Worm (Caenorhabditis elegans): ENCODE results near the gene egl-10.

DNA sequence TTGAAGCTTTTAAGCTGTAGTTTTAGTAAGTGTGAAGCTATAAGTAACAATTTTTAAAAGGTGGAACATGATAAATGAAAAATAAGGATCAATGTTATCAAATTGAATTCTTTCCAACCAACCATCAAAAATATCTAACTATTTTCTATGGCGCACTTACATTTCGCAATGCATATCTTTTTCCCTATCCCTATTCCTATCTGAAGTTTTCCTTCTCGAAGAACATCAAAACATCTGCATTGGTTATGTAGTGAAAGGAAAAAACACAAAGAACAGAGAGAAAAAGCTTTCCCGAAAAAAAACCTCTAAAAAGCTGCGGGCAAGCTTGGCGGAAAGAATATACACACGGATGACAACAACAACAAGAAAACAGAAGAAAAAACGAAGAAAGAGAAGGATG, 2.2 kb downstream of the egl-10 start:
- TF ChIP-seq ets-4 (tag; optimal IDR thresholded peaks at IDR 0.05), result no peak
- TF ChIP-seq ceh-45 (GFP tag; IDR thresholded peaks at IDR 0.05), result no peak
- TF ChIP-seq pax-1 (tag; optimal IDR thresholded peaks at IDR 0.05), result no peak
- TF ChIP-seq hlh-30 (tag; optimal IDR thresholded peaks at IDR 0.05; ENCODE audit: insufficient read depth), result no peak
- no peak for TF ChIP-seq dve-1 (tag; optimal IDR thresholded peaks at IDR 0.05)
- TF ChIP-seq ttx-3 (tag; optimal IDR thresholded peaks at IDR 0.05), result no peak
